Fruit fly (Drosophila melanogaster): ENCODE data around the gene CG6310.

CG6310 gene

dm6 chr3L:11089805-11090440 is 20.3 kb upstream of the CG6310 start (continued):
- TF ChIP-seq Adf1 (GFP tag; IDR thresholded peaks at IDR 0.05) (peak; percentile 51), CG7271 (tag; optimal IDR thresholded peaks at IDR 0.05) (peak; percentile 67), CG2202 (tag; optimal IDR thresholded peaks at IDR 0.05) (peak; percentile 86), CG4707 (GFP tag; optimal IDR thresholded peaks at IDR 0.05) (peak; percentile 57), CG4854 (GFP tag; optimal IDR thresholded peaks at IDR 0.05) (peak; percentile 73), Lim3 (GFP tag; IDR thresholded peaks at IDR 0.05) (peak; percentile 33; the same call in 1 of the 2 replicates), CG8359 (GFP tag; optimal IDR thresholded peaks at IDR 0.05; ENCODE audit: borderline replicate concordance) (peak; percentile 71), twi (tag; optimal IDR thresholded peaks at IDR 0.05) (peak; percentile 81), CG3995 (GFP tag; optimal IDR thresholded peaks at IDR 0.05) (no peak), CG7372 (GFP tag; IDR thresholded peaks at IDR 0.05) (peak; percentile 72; the same call in 1 of the 2 replicates), sisA (GFP tag; IDR thresholded peaks at IDR 0.05) (peak; percentile 74), crp (GFP tag; optimal IDR thresholded peaks at IDR 0.05) (peak; percentile 27 to 62), CG15696 (tag; optimal IDR thresholded peaks at IDR 0.05) (peak; percentile 93), Pdp1 (GFP tag; optimal IDR thresholded peaks at IDR 0.05) (peak; percentile 73 to 84), chinmo (GFP tag; IDR thresholded peaks at IDR 0.05; ENCODE audit: partially characterized antibody) (peak; percentile 65; the same call in 1 of the 4 replicates), Nf-YC (tag; optimal IDR thresholded peaks at IDR 0.05) (peak; percentile 84), CG2129 (GFP tag; IDR thresholded peaks at IDR 0.05; ENCODE audit: partially characterized antibody) (no peak), fd64A (GFP tag; optimal IDR thresholded peaks at IDR 0.05) (peak; percentile 45), Tbp (GFP tag; optimal IDR thresholded peaks at IDR 0.05) (no peak), pita (GFP tag; optimal IDR thresholded peaks at IDR 0.05) (no peak), CG4282 (GFP tag; optimal IDR thresholded peaks at IDR 0.05) (peak; percentile 83), rib (GFP tag; IDR thresholded peaks at IDR 0.05) (no peak), CG11560 (tag; IDR thresholded peaks at IDR 0.05) (0 out of 3 replicates have a peak, but pooled peaks have one; percentile 55), nmo (GFP tag; optimal IDR thresholded peaks at IDR 0.05) (peak; percentile 96), wdn (GFP tag; IDR thresholded peaks at IDR 0.05) (no peak), luna (GFP tag; optimal IDR thresholded peaks at IDR 0.05) (no peak), Oli (tag; optimal IDR thresholded peaks at IDR 0.05) (peak; percentile 97), sqz (GFP tag; optimal IDR thresholded peaks at IDR 0.05) (peak; percentile 86), CG13424 (tag; optimal IDR thresholded peaks at IDR 0.05) (peak; percentile 94), CG15073 (GFP tag; optimal IDR thresholded peaks at IDR 0.05) (peak; percentile 61), CG18262 (tag; optimal IDR thresholded peaks at IDR 0.05) (peak; percentile 98), Atf3 (GFP tag; optimal IDR thresholded peaks at IDR 0.05) (peak; percentile 73), Kr (GFP tag; optimal IDR thresholded peaks at IDR 0.05) (peak; percentile 88), Ravus (GFP tag; IDR thresholded peaks at IDR 0.05) (no peak; the same call in none of the 2 replicates), ind (GFP tag; optimal IDR thresholded peaks at IDR 0.05) (peak; percentile 87), ssp (GFP tag; IDR thresholded peaks at IDR 0.05) (peak; percentile 68), CG17328 (GFP tag; IDR thresholded peaks at IDR 0.05) (peak; percentile 70), CG15269 (tag; optimal IDR thresholded peaks at IDR 0.05) (peak; percentile 95), ewg (GFP tag; optimal IDR thresholded peaks at IDR 0.05) (peak; percentile 86), CG13287 (GFP tag; IDR thresholded peaks at IDR 0.05; ENCODE audit: partially characterized antibody) (peak; percentile 47; the same call in 1 of the 2 replicates), sna (GFP tag; IDR thresholded peaks at IDR 0.05; ENCODE audit: partially characterized antibody) (no peak), CG9215 (GFP tag; IDR thresholded peaks at IDR 0.05) (0 out of 2 replicates have a peak, but pooled peaks have one; percentile 32), CG4617 (GFP tag; optimal IDR thresholded peaks at IDR 0.05; ENCODE audit: borderline replicate concordance) (peak; percentile 64), dan (GFP tag; IDR thresholded peaks at IDR 0.05) (no peak; the same call in 1 of the 2 replicates), gfzf (GFP tag; optimal IDR thresholded peaks at IDR 0.05) (no peak), oc (tag; optimal IDR thresholded peaks at IDR 0.05) (peak; percentile 81), CG34224 (GFP tag; IDR thresholded peaks at IDR 0.05; ENCODE audit: partially characterized antibody) (no peak), hbn (GFP tag; IDR thresholded peaks at IDR 0.05; ENCODE audit: partially characterized antibody) (no peak)
